Worm (Caenorhabditis elegans): ENCODE measurements around the gene Y46D2A.2.
A peak's percentile ranks its signal among the peaks of the same experiment; 100 is the strongest.

The Y46D2A.2 gene

DNA sequence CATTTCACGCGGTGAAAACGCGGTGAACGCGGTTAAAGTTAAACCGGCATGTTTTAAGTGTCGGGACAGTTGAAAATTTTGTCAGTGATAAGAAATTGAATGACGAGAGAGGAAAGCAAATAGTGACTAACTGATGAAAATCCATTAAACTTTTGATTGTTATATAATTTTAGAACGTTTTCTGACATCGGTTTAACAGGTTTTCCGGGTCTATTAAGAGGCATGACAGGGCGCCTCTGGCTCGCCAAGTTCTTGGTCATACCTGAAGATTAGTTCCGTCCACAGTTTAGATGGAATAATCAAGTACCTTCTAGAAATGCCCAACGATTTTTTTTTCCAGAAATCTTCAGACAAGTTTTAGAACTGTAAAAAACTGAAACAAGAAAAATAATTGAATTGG lies at the start of gene Y46D2A.2:
Gene Y46D2A.2 (minus strand): TSS at position 101 of the 400 bp plus-strand sequence.
- TF ChIP-seq elt-2 (tag; optimal IDR thresholded peaks at IDR 0.05) (peak; percentile 9), lin-39 (tag; optimal IDR thresholded peaks at IDR 0.05) (no peak)

DNA sequence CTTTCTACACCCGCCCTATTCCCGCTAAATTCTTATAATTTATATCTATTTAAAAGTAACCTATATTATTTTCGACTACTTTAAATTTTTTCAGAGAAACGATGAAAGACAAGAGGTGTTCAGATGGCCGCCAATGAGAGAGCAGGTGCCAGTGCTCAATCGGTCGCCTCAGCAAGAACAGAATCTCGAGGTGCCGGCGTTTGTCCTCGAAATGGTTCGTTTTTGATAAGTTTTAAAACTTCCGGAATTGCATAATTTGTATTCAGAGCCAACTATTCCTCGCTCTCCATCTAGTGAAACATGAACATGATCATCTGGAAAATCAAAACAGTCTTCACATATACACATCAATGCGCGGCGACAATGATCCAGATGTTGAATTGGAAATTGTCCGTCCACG lies 47.9 kb upstream of the Y46D2A.2 start, which contains the start of gene bath-23:
Gene bath-23 (plus strand): TSS at position 301 of the 400 bp plus-strand sequence.
- TF ChIP-seq sup-37 (GFP tag; optimal IDR thresholded peaks at IDR 0.05) (no peak), nhr-77 (tag; optimal IDR thresholded peaks at IDR 0.05) (no peak), dpl-1 (GFP tag; optimal IDR thresholded peaks at IDR 0.05) (no peak), Y116A8C.19 (tag; optimal IDR thresholded peaks at IDR 0.05; ENCODE audit: borderline replicate concordance) (no peak), nhr-90 (tag; optimal IDR thresholded peaks at IDR 0.05; ENCODE audit: poor library complexity) (no peak), pax-3 (tag; optimal IDR thresholded peaks at IDR 0.05) (no peak), unc-130 (tag; optimal IDR thresholded peaks at IDR 0.05) (no peak), nhr-85 (tag) (no peak), ceh-90 (tag; optimal IDR thresholded peaks at IDR 0.05) (no peak), unc-62 (GFP tag; optimal IDR thresholded peaks at IDR 0.05) (no peak)

ce11 chrII:3370061-3370460 lies 47.0 kb upstream of the Y46D2A.2 start, which contains the start of gene Y49F6C.8:
Gene Y49F6C.8, minus strand, starts transcription at chrII:3370111.
- no peak for TF ChIP-seq C16A3.4 (tag; optimal IDR thresholded peaks at IDR 0.05)
- no peak for TF ChIP-seq unc-98 (GFP tag; IDR thresholded peaks at IDR 0.05)
- no peak for TF ChIP-seq nhr-47 (tag; optimal IDR thresholded peaks at IDR 0.05)
- no peak for TF ChIP-seq efl-1 (optimal IDR thresholded peaks at IDR 0.05)
- peak in 1 of 2 experiments; percentile 33 for TF ChIP-seq efl-1 (GFP tag; optimal IDR thresholded peaks at IDR 0.05 in 1 of 2)
- TF ChIP-seq sox-4 (tag; optimal IDR thresholded peaks at IDR 0.05), result no peak
- no peak for TF ChIP-seq fkh-8 (tag; optimal IDR thresholded peaks at IDR 0.05)
- TF ChIP-seq ztf-4 (tag; optimal IDR thresholded peaks at IDR 0.05), result no peak
- TF ChIP-seq lsy-2 (tag; optimal IDR thresholded peaks at IDR 0.05), result peak; percentile 38 to 50
- TF ChIP-seq unc-86 (tag; optimal IDR thresholded peaks at IDR 0.05), result no peak
- no peak for TF ChIP-seq ceh-8 (GFP tag; optimal IDR thresholded peaks at IDR 0.05)
- no peak for TF ChIP-seq unc-62 (GFP tag; optimal IDR thresholded peaks at IDR 0.05)
- TF ChIP-seq mef-2 (tag; optimal IDR thresholded peaks at IDR 0.05), result no peak
- peak; percentile 4 for TF ChIP-seq rnt-1 (tag; optimal IDR thresholded peaks at IDR 0.05)
- TF ChIP-seq nhr-71 (tag; optimal IDR thresholded peaks at IDR 0.05), result no peak
- TF ChIP-seq tlp-1 (tag; optimal IDR thresholded peaks at IDR 0.05), result no peak
- no peak for TF ChIP-seq hlh-17 (GFP tag; optimal IDR thresholded peaks at IDR 0.05; ENCODE audit: borderline replicate concordance)
- no peak for TF ChIP-seq ceh-88 (GFP tag; IDR thresholded peaks at IDR 0.05)
- no peak for TF ChIP-seq lin-15B (tag; optimal IDR thresholded peaks at IDR 0.05)

DNA sequence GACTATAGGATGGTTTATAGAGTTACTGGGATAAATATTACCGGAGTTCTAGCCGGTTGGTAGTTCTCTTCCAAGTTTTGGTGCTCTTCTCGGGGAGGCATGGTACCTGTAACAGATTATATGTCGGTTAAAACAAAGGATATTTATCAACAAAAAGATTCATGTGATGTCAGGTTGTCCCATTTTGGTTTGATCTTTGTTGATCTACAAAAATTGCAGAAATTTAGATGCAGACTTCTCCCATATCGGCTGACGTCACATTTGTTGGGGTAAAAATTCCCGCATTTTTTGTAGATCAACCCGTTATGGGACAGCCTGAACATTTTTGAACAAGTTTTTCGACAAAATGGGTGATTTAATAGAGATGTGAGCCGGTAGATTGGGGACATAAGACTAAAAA lies 45.0 kb upstream of the Y46D2A.2 start, which contains the start of gene Y49F6C.7:
Gene Y49F6C.7 (minus strand): TSS at position 101 of the 400 bp plus-strand sequence.
- no peak for TF ChIP-seq lin-15B (tag; optimal IDR thresholded peaks at IDR 0.05)
- no peak for TF ChIP-seq unc-130 (tag; optimal IDR thresholded peaks at IDR 0.05)
- no peak for TF ChIP-seq nhr-11 (tag; optimal IDR thresholded peaks at IDR 0.05)
- TF ChIP-seq lsy-2 (tag; optimal IDR thresholded peaks at IDR 0.05), result no peak
- TF ChIP-seq ztf-11 (tag; optimal IDR thresholded peaks at IDR 0.05), result no peak
- TF ChIP-seq dsc-1 (tag; optimal IDR thresholded peaks at IDR 0.05), result no peak
- TF ChIP-seq rnt-1 (tag; optimal IDR thresholded peaks at IDR 0.05), result no peak
- TF ChIP-seq ztf-4 (tag; optimal IDR thresholded peaks at IDR 0.05), result no peak

ce11 chrII:3367100-3367499 lies 44.0 kb upstream of the Y46D2A.2 start, which contains the start of gene Y49F6C.6:
Gene Y49F6C.6, minus strand, starts transcription at chrII:3367200.
- no peak for TF ChIP-seq lin-35 (GFP tag; optimal IDR thresholded peaks at IDR 0.05)
- TF ChIP-seq nhr-12 (tag; optimal IDR thresholded peaks at IDR 0.05), result no peak
- TF ChIP-seq nhr-47 (tag; optimal IDR thresholded peaks at IDR 0.05), result no peak
- no peak for TF ChIP-seq lin-13 (GFP tag; optimal IDR thresholded peaks at IDR 0.05)
- TF ChIP-seq efl-3 (GFP tag; optimal IDR thresholded peaks at IDR 0.05), result no peak
- TF ChIP-seq C16A3.4 (tag; optimal IDR thresholded peaks at IDR 0.05), result no peak
- TF ChIP-seq ces-1 (GFP tag; optimal IDR thresholded peaks at IDR 0.05), result no peak
- no peak for TF ChIP-seq sup-37 (GFP tag; optimal IDR thresholded peaks at IDR 0.05)
- TF ChIP-seq snpc-4 (tag; optimal IDR thresholded peaks at IDR 0.05), result no peak
- no peak for TF ChIP-seq xbp-1 (tag; optimal IDR thresholded peaks at IDR 0.05)
